Worm (Caenorhabditis elegans): ENCODE results near the gene K11D12.11.
"Not testable (repeated sequence)": the region's sequence is repeated elsewhere in the genome, so short reads cannot be mapped to it uniquely, and the experiment has no call there.

K11D12.11 gene

DNA sequence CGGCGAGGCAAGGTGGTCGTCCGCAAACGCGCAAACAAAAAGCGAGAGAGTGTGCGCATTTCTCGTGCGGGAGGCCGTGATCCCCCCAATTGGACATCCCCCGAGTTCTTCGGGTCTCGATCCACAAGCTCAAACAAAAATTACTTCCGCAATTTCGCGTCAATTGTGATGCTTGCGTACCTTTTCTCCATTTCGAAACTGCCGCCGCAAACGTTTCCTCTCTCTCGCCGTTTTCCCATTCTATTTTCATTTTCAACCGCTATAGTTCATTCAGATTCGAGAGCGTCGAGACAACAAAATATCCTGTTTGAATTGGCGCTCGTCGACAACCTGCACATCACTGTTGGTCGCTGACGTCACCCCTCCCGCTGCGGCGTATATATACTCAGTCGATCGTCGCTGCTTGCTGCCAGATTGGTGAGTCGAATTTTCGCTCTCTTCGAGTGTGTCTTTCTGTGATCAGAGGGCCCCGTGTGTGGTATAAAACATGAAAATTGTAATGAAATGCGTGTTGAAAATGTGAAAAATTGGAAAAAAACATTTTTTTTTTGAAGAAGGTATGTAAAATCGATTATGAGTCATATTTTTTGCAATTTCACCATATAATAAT lies 10.0 kb upstream of the K11D12.11 start, which contains the start of the genes pqn-51 and K11D12.14 (continued):
- TF ChIP-seq nhr-21 (tag; optimal IDR thresholded peaks at IDR 0.05) (peak; percentile 94), nhr-77 (tag; optimal IDR thresholded peaks at IDR 0.05) (no peak), egl-27 (tag; optimal IDR thresholded peaks at IDR 0.05) (peak; percentile 86), alr-1 (tag; optimal IDR thresholded peaks at IDR 0.05) (no peak)

DNA sequence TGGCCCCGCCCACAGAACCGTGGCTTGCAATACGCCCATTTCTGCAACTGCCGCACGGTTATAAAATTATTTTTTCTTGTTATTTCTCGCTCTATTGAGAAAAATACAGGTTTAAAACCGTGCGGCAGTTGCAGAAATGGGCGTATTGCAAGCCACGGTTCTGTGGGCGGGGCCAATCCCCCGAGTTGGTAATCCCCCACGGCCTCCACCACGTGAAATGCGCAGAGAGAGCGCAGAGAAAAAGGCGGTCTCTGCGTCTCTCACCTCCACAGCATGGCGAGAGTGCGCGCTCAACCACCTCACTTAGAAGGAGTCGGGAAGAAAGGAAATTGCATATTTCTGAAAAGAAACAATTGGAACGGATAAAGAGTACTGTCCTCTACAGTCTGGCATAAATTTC lies 7.8 kb upstream of the K11D12.11 start:
- peak; percentile 33 for TF ChIP-seq sma-9 (GFP tag; optimal IDR thresholded peaks at IDR 0.05)
- TF ChIP-seq sma-9 (tag; optimal IDR thresholded peaks at IDR 0.05), result not testable (repeated sequence)

ce11 chrV:5046558-5046957 lies 7.2 kb upstream of the K11D12.11 start:
- TF ChIP-seq unc-39 (tag; optimal IDR thresholded peaks at IDR 0.05) (no peak), elt-1 (tag; optimal IDR thresholded peaks at IDR 0.05) (no peak), mbf-1 (tag; optimal IDR thresholded peaks at IDR 0.05) (no peak), alr-1 (tag; optimal IDR thresholded peaks at IDR 0.05) (no peak), skn-1 (tag; optimal IDR thresholded peaks at IDR 0.05) (no peak), nhr-6 (tag; optimal IDR thresholded peaks at IDR 0.05) (no peak), peb-1 (tag; optimal IDR thresholded peaks at IDR 0.05) (no peak), lsy-2 (tag; optimal IDR thresholded peaks at IDR 0.05) (no peak), nhr-25 (tag; optimal IDR thresholded peaks at IDR 0.05) (no peak), Y55F3AM.14 (GFP tag; optimal IDR thresholded peaks at IDR 0.05) (no peak), lin-39 (tag; optimal IDR thresholded peaks at IDR 0.05) (no peak), elt-3 (tag; optimal IDR thresholded peaks at IDR 0.05) (no peak), mab-5 (tag; optimal IDR thresholded peaks at IDR 0.05) (no peak), ZK546.5 (tag; optimal IDR thresholded peaks at IDR 0.05) (no peak), sma-9 (GFP tag; optimal IDR thresholded peaks at IDR 0.05) (no peak), sma-9 (tag; optimal IDR thresholded peaks at IDR 0.05) (no peak), R02D3.7 (tag; optimal IDR thresholded peaks at IDR 0.05) (no peak), crh-2 (tag; optimal IDR thresholded peaks at IDR 0.05) (no peak), ztf-1 (GFP tag; conservative IDR thresholded peaks at IDR 0.05) (no peak), nhr-12 (tag; optimal IDR thresholded peaks at IDR 0.05) (no peak), nhr-10 (tag; optimal IDR thresholded peaks at IDR 0.05) (no peak)

ce11 chrV:5046103-5046502 lies 6.7 kb upstream of the K11D12.11 start, which contains the start of gene exc-14:
TSS of gene exc-14 (minus strand) at chrV:5046203.
- no peak for TF ChIP-seq zag-1 (tag; optimal IDR thresholded peaks at IDR 0.05)
- no peak for TF ChIP-seq nhr-77 (tag; optimal IDR thresholded peaks at IDR 0.05)
- no peak for TF ChIP-seq R02D3.7 (tag; optimal IDR thresholded peaks at IDR 0.05)
- TF ChIP-seq mbf-1 (tag; optimal IDR thresholded peaks at IDR 0.05), result no peak
- no peak for TF ChIP-seq sem-4 (tag; optimal IDR thresholded peaks at IDR 0.05)
- no peak for TF ChIP-seq nhr-237 (tag; optimal IDR thresholded peaks at IDR 0.05)
- no peak for TF ChIP-seq ceh-82 (tag; optimal IDR thresholded peaks at IDR 0.05)
- TF ChIP-seq dmd-4 (tag; optimal IDR thresholded peaks at IDR 0.05), result no peak
- TF ChIP-seq fos-1 (tag; optimal IDR thresholded peaks at IDR 0.05), result no peak
- TF ChIP-seq crh-2 (tag; optimal IDR thresholded peaks at IDR 0.05), result no peak
- TF ChIP-seq nhr-11 (tag; optimal IDR thresholded peaks at IDR 0.05), result no peak

ce11 chrV:5040925-5041324 lies 1.5 kb upstream of the K11D12.11 start, which contains the start of gene K11D12.8:
TSS of gene K11D12.8 (minus strand) at chrV:5041001.
- TF ChIP-seq nhr-21 (tag; optimal IDR thresholded peaks at IDR 0.05) (no peak), elt-3 (tag; optimal IDR thresholded peaks at IDR 0.05) (no peak), nhr-25 (tag; optimal IDR thresholded peaks at IDR 0.05) (no peak), gmeb-1 (tag; optimal IDR thresholded peaks at IDR 0.05) (no peak)

DNA sequence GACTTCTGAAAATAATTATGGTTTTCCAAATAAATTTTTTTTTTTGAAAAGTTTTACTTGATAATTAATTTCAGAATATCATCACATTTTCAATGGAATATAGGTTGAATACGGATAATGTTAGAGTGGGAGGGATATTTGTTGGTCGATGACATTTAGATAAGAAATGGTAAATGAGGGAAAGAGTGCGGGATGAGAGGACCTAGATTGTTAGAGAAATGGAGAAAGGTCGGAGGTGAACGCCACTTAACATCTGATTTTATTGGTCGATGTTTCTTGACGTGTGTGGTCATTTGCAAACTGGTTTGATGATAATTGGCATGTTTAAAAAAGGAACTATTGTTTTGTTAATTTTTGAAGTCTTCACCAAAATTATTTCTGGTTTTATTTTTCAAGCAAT lies 951 bp downstream of the K11D12.11 start:
- no peak for TF ChIP-seq lin-11 (tag; optimal IDR thresholded peaks at IDR 0.05)
- TF ChIP-seq nhr-25 (tag; optimal IDR thresholded peaks at IDR 0.05), result peak; percentile 27
